Worm (Caenorhabditis elegans) whole organism, late embryonic: ENCODE data around the gene jbts-14.

Experiments used
- ama-1 ChIP-seq: fragments of 150-350 bp; optimal IDR thresholded peaks from 2 replicates; lab custom pipeline; 2014
- ceh-2 ChIP-seq: sonication (generic microtip); optimal IDR thresholded peaks from 2 replicates; lab custom pipeline; 2016; ENCODE audit warnings: missing genotype, missing genetic modification characterization, missing compliant biosample characterization
- ceh-6 ChIP-seq: fragments of 200-800 bp; sonication (Bioruptor generic); optimal IDR thresholded peaks from 2 replicates; lab custom pipeline; 2018; ENCODE audit warnings: mild to moderate bottlenecking, missing genetic modification characterization, missing compliant biosample characterization
- eyg-1 ChIP-seq: sonication (generic microtip); optimal IDR thresholded peaks from 2 replicates; lab custom pipeline; 2016; ENCODE audit warnings: missing genotype, missing genetic modification characterization, missing compliant biosample characterization
- lim-6 ChIP-seq: sonication (generic microtip); optimal IDR thresholded peaks from 2 replicates; lab custom pipeline; 2016; ENCODE audit warnings: missing genetic modification characterization, missing compliant biosample characterization
- lin-11 ChIP-seq: fragments of 200-800 bp; sonication (Bioruptor generic); optimal IDR thresholded peaks from 2 replicates; lab custom pipeline; 2018; ENCODE audit warnings: mild to moderate bottlenecking, missing genetic modification characterization, missing compliant biosample characterization
- pqm-1 ChIP-seq: sonication (generic microtip); optimal IDR thresholded peaks from 2 replicates; lab custom pipeline; 2016; ENCODE audit warnings: missing genetic modification characterization, missing compliant biosample characterization
- sox-2 ChIP-seq: fragments of 200-800 bp; sonication (Bioruptor generic); IDR thresholded peaks from 2 replicates; pipeline ENCODE4 v1.3.6; 2022; ENCODE audit warnings: missing genetic modification reagents, missing genetic modification characterization, missing compliant biosample characterization
- sox-4 ChIP-seq: sonication (generic microtip); optimal IDR thresholded peaks from 2 replicates; lab custom pipeline; 2017; ENCODE audit warnings: mild to moderate bottlenecking, missing genetic modification characterization, inconsistent platforms, missing compliant biosample characterization
- syd-9 ChIP-seq: sonication (generic microtip); optimal IDR thresholded peaks from 2 replicates; lab custom pipeline; 2016; ENCODE audit warnings: mild to moderate bottlenecking, missing genetic modification characterization, moderate library complexity, missing compliant biosample characterization
- tbx-2 ChIP-seq: sonication (generic microtip); optimal IDR thresholded peaks from 2 replicates; lab custom pipeline; 2016; ENCODE audit warnings: missing genetic modification characterization, missing compliant biosample characterization
- ztf-16 ChIP-seq: sonication (generic microtip); optimal IDR thresholded peaks from 2 replicates; lab custom pipeline; 2017; ENCODE audit warnings: missing genetic modification characterization, missing compliant biosample characterization

ce11 chrX:8674514-8674913, 29.6 kb upstream of the jbts-14 start:
- TF ChIP-seq sox-2 (GFP tag; lab: Robert Waterston, UW) (no peak), pqm-1 (tag; lab: Kevin White, UChicago) (no peak), tbx-2 (tag; lab: Kevin White, UChicago) (no peak), sox-4 (tag; lab: Kevin White, UChicago) (no peak), ceh-6 (GFP tag; lab: Kevin White, UChicago) (no peak), lin-11 (no peak), ztf-16 (tag; lab: Kevin White, UChicago) (no peak), ama-1 (lab: Kevin White, UChicago) (no peak), syd-9 (tag; lab: Kevin White, UChicago) (no peak), eyg-1 (tag; lab: Kevin White, UChicago) (no peak), lim-6 (tag; lab: Kevin White, UChicago) (no peak), ceh-2 (tag; lab: Kevin White, UChicago) (no peak)
